Worm (Caenorhabditis elegans): ENCODE results near the gene F54A3.2.

ce11 chrII:2202147-2202546 is 41.3 kb upstream of the F54A3.2 start:
- no peak for TF ChIP-seq T23F11.4 (GFP tag; optimal IDR thresholded peaks at IDR 0.05)
- no peak for TF ChIP-seq syd-9 (tag; optimal IDR thresholded peaks at IDR 0.05)
- TF ChIP-seq ceh-31 (tag; optimal IDR thresholded peaks at IDR 0.05): no peak
